Worm (Caenorhabditis elegans) whole organism, young adult: ENCODE data around the gene sru-37.

Source experiments
- B0035.1 ChIP-seq: sonication (generic microtip); optimal IDR thresholded peaks from 2 replicates; lab custom pipeline; 2016; ENCODE audit warnings: missing genetic modification characterization, mild to moderate bottlenecking, missing compliant biosample characterization, missing genotype, missing genetic modification reagents
- F10E7.11 ChIP-seq: sonication (generic microtip); optimal IDR thresholded peaks from 2 replicates; lab custom pipeline; 2017; ENCODE audit warnings: mild to moderate bottlenecking, missing genetic modification characterization, moderate library complexity, missing compliant biosample characterization
- F22D6.2 ChIP-seq: sonication (generic microtip); optimal IDR thresholded peaks from 2 replicates; lab custom pipeline; 2016; ENCODE audit warnings: mild to moderate bottlenecking, missing genetic modification characterization, missing compliant biosample characterization
- F23B12.7 ChIP-seq: sonication (generic microtip); optimal IDR thresholded peaks from 2 replicates; lab custom pipeline; 2017; ENCODE audit warnings: missing genetic modification characterization, mild to moderate bottlenecking, missing compliant biosample characterization, antibody characterized with exemption, moderate library complexity; ENCODE audit not compliant: insufficient read depth
- F49E8.2 ChIP-seq: sonication (generic microtip); optimal IDR thresholded peaks from 3 replicates; lab custom pipeline; 2017; ENCODE audit warnings: missing genetic modification characterization, mild to moderate bottlenecking, missing compliant biosample characterization, antibody characterized with exemption, moderate library complexity; ENCODE audit not compliant: insufficient read depth
- F52B5.7 ChIP-seq: sonication (generic microtip); optimal IDR thresholded peaks from 2 replicates; lab custom pipeline; 2016; ENCODE audit warnings: mild to moderate bottlenecking, missing genetic modification characterization, missing compliant biosample characterization
- K12H6.12 ChIP-seq: fragments of 200-800 bp; sonication (Bioruptor generic); optimal IDR thresholded peaks from 2 replicates; lab custom pipeline; 2018; ENCODE audit warnings: mild to moderate bottlenecking, missing genetic modification characterization, missing compliant biosample characterization
- Y95B8A.8 ChIP-seq: fragments of 200-800 bp; sonication (Bioruptor generic); IDR thresholded peaks from 2 replicates; pipeline ENCODE4 v1.3.6; 2022; ENCODE audit warnings: missing genetic modification reagents, missing genetic modification characterization, missing compliant biosample characterization
- ZK185.1 ChIP-seq: sonication (generic microtip); optimal IDR thresholded peaks from 2 replicates; lab custom pipeline; 2016; ENCODE audit warnings: mild to moderate bottlenecking, missing genetic modification characterization, missing compliant biosample characterization; ENCODE audit not compliant: poor library complexity, severe bottlenecking
- akir-1 ChIP-seq: fragments of 200-800 bp; sonication (Bioruptor generic); optimal IDR thresholded peaks from 2 replicates; lab custom pipeline; 2018; ENCODE audit warnings: mild to moderate bottlenecking, missing genetic modification characterization, moderate library complexity, missing compliant biosample characterization
- aptf-2 ChIP-seq: fragments of 200-800 bp; sonication (Bioruptor generic); conservative IDR thresholded peaks from 2 replicates; pipeline ENCODE4 v1.3.6; 2022; ENCODE audit warnings: missing genetic modification reagents, missing genetic modification characterization, missing compliant biosample characterization
- atf-7 ChIP-seq: sonication (generic microtip); optimal IDR thresholded peaks from 2 replicates; lab custom pipeline; 2017; ENCODE audit warnings: mild to moderate bottlenecking, missing genetic modification characterization, missing compliant biosample characterization
- attf-5 ChIP-seq: fragments of 200-800 bp; sonication (Bioruptor generic); optimal IDR thresholded peaks from 2 replicates; lab custom pipeline; 2018; ENCODE audit warnings: mild to moderate bottlenecking, missing genetic modification characterization, missing compliant biosample characterization
- ccch-3 ChIP-seq: fragments of 200-800 bp; sonication (Bioruptor generic); optimal IDR thresholded peaks from 2 replicates; lab custom pipeline; 2018; ENCODE audit warnings: mild to moderate bottlenecking, missing genetic modification characterization, missing compliant biosample characterization
- egl-44 ChIP-seq: fragments of 200-800 bp; sonication (Bioruptor generic); IDR thresholded peaks from 2 replicates; pipeline ENCODE4 v1.3.6; 2022; ENCODE audit warnings: missing genetic modification reagents, missing genetic modification characterization, missing compliant biosample characterization
- gei-17 ChIP-seq: fragments of 200-800 bp; sonication (Bioruptor generic); optimal IDR thresholded peaks from 2 replicates; lab custom pipeline; 2018; ENCODE audit warnings: mild to moderate bottlenecking, missing genetic modification characterization, missing compliant biosample characterization
- hlh-26 ChIP-seq: fragments of 200-800 bp; sonication (Bioruptor generic); conservative IDR thresholded peaks from 2 replicates; pipeline ENCODE4 v1.3.6; 2022; ENCODE audit warnings: missing genetic modification reagents, missing genetic modification characterization, missing compliant biosample characterization
- hsf-1 ChIP-seq: fragments of 200-800 bp; sonication (Bioruptor generic); IDR thresholded peaks from 2 replicates; pipeline ENCODE4 v1.3.6; 2022; ENCODE audit warnings: missing genetic modification reagents, missing genetic modification characterization, missing compliant biosample characterization
- let-607 ChIP-seq, 2 experiments: fragments of 200-800 bp in 1 of 2; sonication (Bioruptor generic) in 1 of 2; sonication (generic microtip) in 1 of 2; optimal IDR thresholded peaks; 2 replicates each; lab custom pipeline; 2016 to 2018; ENCODE audit warnings: mild to moderate bottlenecking in 2 of 2, missing compliant biosample characterization in 2 of 2, missing genetic modification characterization in 2 of 2, moderate library complexity in 2 of 2, missing genotype in 1 of 2
- lin-40 ChIP-seq: sonication (generic microtip); optimal IDR thresholded peaks from 2 replicates; lab custom pipeline; 2016; ENCODE audit warnings: missing genetic modification characterization, mild to moderate bottlenecking, missing compliant biosample characterization, missing genotype, missing genetic modification reagents
- madf-3 ChIP-seq: fragments of 200-800 bp; sonication (Bioruptor generic); IDR thresholded peaks from 2 replicates; pipeline ENCODE4 v1.3.6; 2022; ENCODE audit warnings: missing genetic modification reagents, missing genetic modification characterization, missing compliant biosample characterization
- mes-4 ChIP-seq: sonication (generic microtip); optimal IDR thresholded peaks from 2 replicates; lab custom pipeline; 2016; ENCODE audit warnings: missing genotype, missing genetic modification characterization, missing compliant biosample characterization
- nfya-2 ChIP-seq: fragments of 200-800 bp; sonication (Bioruptor generic); IDR thresholded peaks from 2 replicates; pipeline ENCODE4 v1.3.6; 2022; ENCODE audit warnings: missing genetic modification reagents, missing genetic modification characterization, missing compliant biosample characterization
- nhr-120 ChIP-seq: fragments of 200-800 bp; sonication (Bioruptor generic); IDR thresholded peaks from 2 replicates; pipeline ENCODE4 v1.3.6; 2022; ENCODE audit warnings: missing genetic modification characterization, missing compliant biosample characterization
- nhr-27 ChIP-seq: fragments of 200-800 bp; sonication (Bioruptor generic); optimal IDR thresholded peaks from 2 replicates; lab custom pipeline; 2018; ENCODE audit warnings: mild to moderate bottlenecking, missing genetic modification characterization, moderate library complexity, missing compliant biosample characterization
- nhr-80 ChIP-seq: sonication (generic microtip); optimal IDR thresholded peaks from 2 replicates; lab custom pipeline; 2016; ENCODE audit warnings: missing genetic modification characterization, missing compliant biosample characterization
- nhr-90 ChIP-seq: sonication (generic microtip); optimal IDR thresholded peaks from 2 replicates; lab custom pipeline; 2016; ENCODE audit warnings: missing genotype, mild to moderate bottlenecking, missing genetic modification characterization, missing compliant biosample characterization
- repo-1 ChIP-seq: sonication (generic microtip); optimal IDR thresholded peaks from 2 replicates; lab custom pipeline; 2017; ENCODE audit warnings: mild to moderate bottlenecking, missing genetic modification characterization, missing compliant biosample characterization
- rpc-1 ChIP-seq, 2 experiments: fragments of 150-350 bp in 1 of 2; sonication (generic microtip) in 1 of 2; optimal IDR thresholded peaks; 2 replicates each; lab custom pipeline; 2014 to 2018; ENCODE audit warnings: missing biosample characterization in 1 of 2, missing genetic modification characterization in 1 of 2, missing genetic modification reagents in 1 of 2, missing genotype in 1 of 2
- snpc-1.1 ChIP-seq: sonication (generic microtip); optimal IDR thresholded peaks from 2 replicates; lab custom pipeline; 2017; ENCODE audit warnings: missing genetic modification characterization, mild to moderate bottlenecking, missing compliant biosample characterization, antibody characterized with exemption, moderate library complexity, missing genotype, missing genetic modification reagents; ENCODE audit not compliant: insufficient read depth
- sptf-2 ChIP-seq: fragments of 200-800 bp; sonication (Bioruptor generic); optimal IDR thresholded peaks from 2 replicates; lab custom pipeline; 2018; ENCODE audit warnings: mild to moderate bottlenecking, missing genetic modification characterization, missing compliant biosample characterization
- tbp1 ChIP-seq: fragments of 200-800 bp; sonication (Bioruptor generic); optimal IDR thresholded peaks from 2 replicates; lab custom pipeline; 2018; ENCODE audit warnings: mild to moderate bottlenecking, missing genetic modification characterization, missing compliant biosample characterization
- unc-130 ChIP-seq: sonication (generic microtip); optimal IDR thresholded peaks from 2 replicates; lab custom pipeline; 2016; ENCODE audit warnings: missing genetic modification reagents, missing genetic modification characterization, missing compliant biosample characterization
- unc-62 ChIP-seq: fragments of 150-350 bp; optimal IDR thresholded peaks from 2 replicates; lab custom pipeline; 2014; ENCODE audit warnings: missing biosample characterization, missing genetic modification reagents, missing genetic modification characterization
- zfh-2 ChIP-seq: fragments of 200-800 bp; sonication (Bioruptor generic); conservative IDR thresholded peaks from 2 replicates; pipeline ENCODE4 v1.3.6; 2022; ENCODE audit warnings: missing genetic modification reagents, missing genetic modification characterization, missing compliant biosample characterization
- zim-3 ChIP-seq: sonication (generic microtip); optimal IDR thresholded peaks from 2 replicates; lab custom pipeline; 2017; ENCODE audit warnings: mild to moderate bottlenecking, missing genetic modification characterization, moderate library complexity, missing compliant biosample characterization

Gene sru-37

ce11 chrV:9805161-9805560 lies at the start of gene sru-37:
TSS of gene sru-37 (plus strand) at chrV:9805461.
- TF ChIP-seq B0035.1 (no peak), zfh-2 (GFP tag; lab: Robert Waterston, UW) (no peak), Y95B8A.8 (GFP tag; lab: Robert Waterston, UW) (no peak), egl-44 (no peak), akir-1 (GFP tag; lab: Kevin White, UChicago) (no peak), nhr-90 (tag; lab: Kevin White, UChicago) (no peak), zim-3 (no peak), F10E7.11 (tag; lab: Kevin White, UChicago) (no peak), rpc-1 (optimal IDR thresholded peaks at IDR 0.05; lab: Kevin White, UChicago) (no peak), rpc-1 (tag; optimal IDR thresholded peaks at IDR 0.05; lab: Kevin White, UChicago) (no peak), attf-5 (GFP tag; lab: Kevin White, UChicago) (no peak), aptf-2 (GFP tag; lab: Robert Waterston, UW) (no peak), hsf-1 (GFP tag; lab: Robert Waterston, UW) (no peak), atf-7 (tag; lab: Kevin White, UChicago) (no peak)

ce11 chrV:9755725-9756124 lies 49.5 kb upstream of the sru-37 start, which contains the start of gene F58E6.8:
TSS of gene F58E6.8 (minus strand) at chrV:9755825.
- no peak for TF ChIP-seq mes-4 (tag; lab: Kevin White, UChicago)
- no peak for TF ChIP-seq ZK185.1 (tag; lab: Kevin White, UChicago)
- TF ChIP-seq hlh-26 (GFP tag; lab: Robert Waterston, UW), result no peak
- TF ChIP-seq ccch-3 (GFP tag; lab: Kevin White, UChicago), result no peak
- TF ChIP-seq gei-17 (GFP tag; lab: Kevin White, UChicago), result no peak
- TF ChIP-seq F49E8.2 (tag; lab: Kevin White, UChicago), result no peak
- no peak for TF ChIP-seq zim-3
- no peak for TF ChIP-seq F22D6.2 (tag; lab: Kevin White, UChicago)
- TF ChIP-seq nfya-2, result no peak
- no peak for TF ChIP-seq lin-40 (tag; lab: Kevin White, UChicago)
- TF ChIP-seq madf-3 (GFP tag; lab: Robert Waterston, UW), result no peak
- TF ChIP-seq K12H6.12 (tag; lab: Kevin White, UChicago), result no peak
- TF ChIP-seq nhr-27, result no peak
- TF ChIP-seq Y95B8A.8 (GFP tag; lab: Robert Waterston, UW), result no peak
- no peak for TF ChIP-seq sptf-2 (GFP tag; lab: Kevin White, UChicago)
- no peak for TF ChIP-seq repo-1 (tag; lab: Kevin White, UChicago)
- no peak for TF ChIP-seq tbp1
- TF ChIP-seq let-607 (tag; optimal IDR thresholded peaks at IDR 0.05; lab: Kevin White, UChicago), result no peak
- TF ChIP-seq unc-130 (GFP tag; lab: Kevin White, UChicago), result no peak
- TF ChIP-seq F52B5.7 (tag; lab: Kevin White, UChicago), result no peak

ce11 chrV:9756242-9756641 lies 49.0 kb upstream of the sru-37 start, which contains the start of gene hrg-3:
TSS of gene hrg-3 (plus strand) at chrV:9756468.
- TF ChIP-seq nhr-120 (GFP tag; lab: Robert Waterston, UW) (no peak), nhr-80 (tag; lab: Kevin White, UChicago) (peak; percentile 72), F23B12.7 (no peak), nfya-2 (no peak), nhr-90 (tag; lab: Kevin White, UChicago) (no peak), ZK185.1 (tag; lab: Kevin White, UChicago) (no peak), snpc-1.1 (tag; lab: Kevin White, UChicago) (no peak), hsf-1 (GFP tag; lab: Robert Waterston, UW) (no peak), aptf-2 (GFP tag; lab: Robert Waterston, UW) (no peak), unc-62 (GFP tag; lab: Kevin White, UChicago) (peak; percentile 18)
- TF ChIP-seq, all 124 proteins: peak for 2
